Worm (Caenorhabditis elegans): ENCODE data around the gene tpan-1.
A peak's percentile ranks its signal among the peaks of the same experiment; 100 is the strongest.

tpan-1 gene

DNA sequence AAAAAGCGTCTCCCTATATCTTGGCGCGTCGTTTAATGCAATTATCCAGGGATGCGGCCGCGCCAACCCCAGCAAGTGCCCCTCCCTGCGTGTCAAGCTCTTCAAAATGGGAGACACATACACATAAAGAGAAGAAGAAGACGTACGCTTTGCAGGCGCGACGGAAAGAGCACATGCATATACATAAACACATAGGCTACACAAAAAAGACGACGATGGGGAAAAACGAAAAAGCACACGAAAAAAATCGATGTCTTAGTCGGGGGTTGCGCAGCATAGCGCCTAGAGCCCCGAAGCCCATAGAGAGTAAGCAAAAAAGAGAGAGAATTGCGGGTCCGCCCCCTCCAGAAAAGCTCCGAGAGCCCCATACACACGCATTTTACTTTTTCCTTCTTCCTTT lies at the start of gene tpan-1:
tpan-1 (plus strand) TSS at position 398 of the 400 bp plus-strand sequence.
- no peak for TF ChIP-seq ceh-9 (tag; optimal IDR thresholded peaks at IDR 0.05)
- TF ChIP-seq zag-1 (tag; optimal IDR thresholded peaks at IDR 0.05) = no peak
- peak; percentile 38 for TF ChIP-seq snpc-4 (tag; optimal IDR thresholded peaks at IDR 0.05)
- TF ChIP-seq nfya-1 (tag; optimal IDR thresholded peaks at IDR 0.05; ENCODE audit: insufficient read depth) = peak; percentile 76
- TF ChIP-seq skn-1 (tag; optimal IDR thresholded peaks at IDR 0.05) = peak; percentile 6
- no peak for TF ChIP-seq nhr-28 (tag; optimal IDR thresholded peaks at IDR 0.05)
- no peak for TF ChIP-seq elt-3 (tag; optimal IDR thresholded peaks at IDR 0.05)
- TF ChIP-seq hmg-11 (tag; optimal IDR thresholded peaks at IDR 0.05) = peak; percentile 29
- TF ChIP-seq ama-1 (optimal IDR thresholded peaks at IDR 0.05) = no peak
- no peak for TF ChIP-seq fkh-2 (tag; optimal IDR thresholded peaks at IDR 0.05)
- peak; percentile 19 for TF ChIP-seq mdl-1 (tag; optimal IDR thresholded peaks at IDR 0.05)
- peak; percentile 79 for TF ChIP-seq lin-39 (tag; optimal IDR thresholded peaks at IDR 0.05)
- peak; percentile 89 for TF ChIP-seq fkh-10 (GFP tag; optimal IDR thresholded peaks at IDR 0.05)
- no peak for TF ChIP-seq aly-2 (tag; optimal IDR thresholded peaks at IDR 0.05)
- TF ChIP-seq ceh-28 (tag; optimal IDR thresholded peaks at IDR 0.05) = peak; percentile 1

DNA sequence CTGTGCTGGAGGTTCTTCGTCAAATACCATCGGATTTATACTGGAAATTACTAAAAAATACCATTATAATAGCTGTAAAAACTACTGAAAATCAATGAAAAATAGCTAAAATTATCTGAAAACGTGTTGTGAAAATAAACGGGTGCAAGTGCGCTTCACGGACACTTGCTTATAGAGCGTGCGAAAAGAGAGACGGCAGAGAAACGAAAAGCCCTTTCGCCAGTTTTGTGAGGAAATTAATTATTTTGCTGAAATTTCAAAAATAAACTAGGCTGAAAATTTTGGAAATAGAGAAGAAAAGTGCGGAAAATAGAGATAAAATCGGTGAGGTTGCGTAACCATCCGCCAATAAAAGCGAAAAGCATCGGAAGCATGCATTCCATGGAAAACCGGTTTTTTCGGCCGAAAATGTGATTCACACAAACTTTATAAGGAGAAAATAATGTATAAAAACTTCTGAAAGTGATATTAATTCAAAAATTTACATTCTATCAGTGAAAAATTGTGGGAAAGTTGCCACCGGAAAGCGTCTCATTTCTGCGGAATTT lies 44.9 kb upstream of the tpan-1 start, which contains the start of gene dnj-25:
dnj-25 (minus strand) TSS at position 57 of the 548 bp plus-strand sequence.
- no peak for TF ChIP-seq elt-2 (tag; optimal IDR thresholded peaks at IDR 0.05)
- no peak for TF ChIP-seq ceh-82 (tag; optimal IDR thresholded peaks at IDR 0.05)
- no peak for TF ChIP-seq mml-1 (tag; optimal IDR thresholded peaks at IDR 0.05)
- TF ChIP-seq jun-1 (tag; optimal IDR thresholded peaks at IDR 0.05) = no peak
- TF ChIP-seq nhr-28 (tag; optimal IDR thresholded peaks at IDR 0.05) = no peak
- peak; percentile 25 for TF ChIP-seq nfya-1 (tag; optimal IDR thresholded peaks at IDR 0.05; ENCODE audit: insufficient read depth)
- TF ChIP-seq lin-15B (tag; optimal IDR thresholded peaks at IDR 0.05) = peak; percentile 19
- peak; percentile 59 for TF ChIP-seq pha-4 (tag; optimal IDR thresholded peaks at IDR 0.05)
- peak; percentile 13 for TF ChIP-seq ama-1 (optimal IDR thresholded peaks at IDR 0.05)
- no peak for TF ChIP-seq eor-1 (tag; optimal IDR thresholded peaks at IDR 0.05)
- TF ChIP-seq lin-39 (tag; optimal IDR thresholded peaks at IDR 0.05) = no peak
- TF ChIP-seq hmg-11 (tag; optimal IDR thresholded peaks at IDR 0.05) = peak; percentile 39
- no peak for TF ChIP-seq lsy-12 (tag; optimal IDR thresholded peaks at IDR 0.05)

DNA sequence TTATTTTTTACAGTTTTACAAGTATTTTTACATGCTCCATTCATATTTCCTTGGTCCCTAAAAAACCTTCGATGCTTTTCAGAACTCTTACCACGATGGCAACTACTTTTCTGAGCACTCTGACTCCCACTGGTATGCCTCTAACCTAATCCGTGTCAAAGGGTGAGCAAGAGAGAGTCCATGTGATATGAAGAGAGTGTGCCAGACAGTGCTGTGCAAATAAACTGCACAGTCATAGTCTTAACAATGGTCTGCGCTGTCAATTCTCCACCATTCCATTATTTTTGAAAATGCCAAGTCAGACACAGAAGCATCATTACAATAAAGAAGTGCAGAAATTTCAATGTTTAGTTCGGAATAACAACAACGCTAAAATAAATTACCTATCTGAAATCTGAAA lies 44.0 kb upstream of the tpan-1 start:
- no peak for TF ChIP-seq fos-1 (tag; optimal IDR thresholded peaks at IDR 0.05)
- no peak for TF ChIP-seq nhr-237 (tag; optimal IDR thresholded peaks at IDR 0.05)
- no peak for TF ChIP-seq nhr-43 (tag; optimal IDR thresholded peaks at IDR 0.05; ENCODE audit: poor library complexity, severe bottlenecking)
- TF ChIP-seq nhr-12 (tag; optimal IDR thresholded peaks at IDR 0.05) = no peak
- TF ChIP-seq ceh-16 (tag; optimal IDR thresholded peaks at IDR 0.05) = no peak
- no peak for TF ChIP-seq mml-1 (tag; optimal IDR thresholded peaks at IDR 0.05)
- TF ChIP-seq nhr-25 (tag; optimal IDR thresholded peaks at IDR 0.05) = no peak
- TF ChIP-seq fkh-2 (tag; optimal IDR thresholded peaks at IDR 0.05) = no peak

DNA sequence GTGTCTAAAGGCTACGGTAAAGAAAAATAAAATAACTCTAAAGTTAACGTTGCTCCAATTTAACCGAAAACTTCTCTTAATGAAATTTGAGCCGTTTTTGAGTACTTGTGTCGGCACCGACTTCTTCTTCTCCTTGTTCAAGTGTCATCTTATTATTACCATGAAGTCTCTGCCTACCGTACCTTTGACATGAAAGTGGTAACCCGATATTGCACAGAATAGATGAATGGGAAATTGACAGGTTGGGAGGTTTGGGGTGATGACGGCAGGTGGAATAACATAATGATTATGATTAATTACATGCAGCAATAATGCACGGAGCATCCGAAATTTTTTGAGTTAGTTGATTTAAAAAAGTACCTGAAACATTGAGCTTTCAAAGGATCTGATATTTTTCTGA lies 42.5 kb upstream of the tpan-1 start:
- TF ChIP-seq ztf-11 (tag; optimal IDR thresholded peaks at IDR 0.05) = no peak
- TF ChIP-seq ZK546.5 (tag; optimal IDR thresholded peaks at IDR 0.05) = no peak
- TF ChIP-seq fos-1 (tag; optimal IDR thresholded peaks at IDR 0.05) = no peak
- TF ChIP-seq nhr-77 (tag; optimal IDR thresholded peaks at IDR 0.05) = no peak
- TF ChIP-seq elt-1 (tag; optimal IDR thresholded peaks at IDR 0.05) = no peak
- no peak for TF ChIP-seq sea-2 (GFP tag; optimal IDR thresholded peaks at IDR 0.05)
- no peak for TF ChIP-seq nhr-76 (tag; optimal IDR thresholded peaks at IDR 0.05)
- no peak for TF ChIP-seq nhr-67 (tag; optimal IDR thresholded peaks at IDR 0.05)

DNA sequence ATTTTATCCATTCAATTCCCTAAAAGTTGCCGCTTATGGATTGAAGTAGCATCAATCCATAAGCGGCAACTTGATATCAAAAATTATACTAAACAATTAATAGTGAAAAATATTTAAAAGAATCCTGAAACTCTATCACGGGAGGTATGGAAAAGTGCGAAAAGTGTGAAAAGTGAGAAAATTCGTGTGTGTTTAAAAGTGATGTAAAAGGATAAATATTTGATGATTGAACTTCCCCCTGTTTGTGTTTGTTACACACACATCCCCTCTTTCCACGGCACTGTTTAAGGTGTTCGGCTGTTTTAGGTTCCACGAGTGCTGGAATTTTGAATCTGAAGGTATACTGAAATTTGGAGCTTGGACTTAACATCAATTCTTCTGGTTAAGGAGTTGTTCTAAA lies 41.3 kb upstream of the tpan-1 start:
- TF ChIP-seq nhr-11 (tag; optimal IDR thresholded peaks at IDR 0.05) (no peak), nhr-23 (tag; optimal IDR thresholded peaks at IDR 0.05) (no peak), ceh-9 (tag; optimal IDR thresholded peaks at IDR 0.05) (no peak), daf-12 (tag; optimal IDR thresholded peaks at IDR 0.05) (no peak), pha-4 (tag; optimal IDR thresholded peaks at IDR 0.05) (no peak), lsy-12 (tag; optimal IDR thresholded peaks at IDR 0.05) (no peak), ceh-82 (tag; optimal IDR thresholded peaks at IDR 0.05) (no peak), elt-2 (tag; optimal IDR thresholded peaks at IDR 0.05) (no peak), pqm-1 (tag; optimal IDR thresholded peaks at IDR 0.05) (no peak), ceh-28 (tag; optimal IDR thresholded peaks at IDR 0.05) (no peak), eor-1 (tag; optimal IDR thresholded peaks at IDR 0.05) (no peak), zag-1 (tag; optimal IDR thresholded peaks at IDR 0.05) (no peak), jun-1 (tag; optimal IDR thresholded peaks at IDR 0.05) (no peak), ztf-11 (tag; optimal IDR thresholded peaks at IDR 0.05) (no peak), lin-15B (tag; optimal IDR thresholded peaks at IDR 0.05) (no peak), ama-1 (optimal IDR thresholded peaks at IDR 0.05) (no peak), snpc-4 (tag; optimal IDR thresholded peaks at IDR 0.05) (no peak), tbx-2 (tag; optimal IDR thresholded peaks at IDR 0.05) (no peak), nhr-77 (tag; optimal IDR thresholded peaks at IDR 0.05) (no peak)

All from whole organism, L3 larva.